Comparison of ENCODE assay signal across 1 fruit fly cellular context in the genomic region with DNA sequence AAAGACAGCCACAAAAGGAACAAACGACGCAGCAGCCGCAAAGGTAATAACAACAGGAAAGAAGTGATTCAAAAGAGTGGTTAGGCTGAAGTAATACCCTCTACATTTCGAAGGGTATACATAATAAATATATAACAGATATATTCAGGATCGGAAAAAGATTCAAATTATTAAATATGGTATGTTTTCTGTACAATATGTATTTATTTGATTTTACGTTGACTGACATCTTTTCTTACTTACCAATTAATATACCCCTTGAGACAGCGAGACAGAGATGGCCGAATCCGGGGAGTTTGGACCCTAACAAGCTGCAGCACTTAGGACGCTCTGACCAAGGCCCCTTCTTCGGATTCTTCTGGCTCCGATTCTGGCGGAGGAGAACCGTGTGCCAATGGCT.
A peak's percentile ranks its signal among the peaks of the same experiment; 100 is the strongest.
TF ChIP-seq lines count a peak whose summit lies in the region.

No protein-coding gene starts in this region.

TF ChIP-seq in whole organism, prepupa, 60 proteins besides CTCF, POLR2A, EP300 and RAD21 (continued from another document):
- peak; percentile 38 for TF ChIP-seq cyc (GFP tag; optimal IDR thresholded peaks at IDR 0.05; lab: Kevin White, UChicago)
- peak; percentile 78 for TF ChIP-seq Eip78C (GFP tag; lab: Kevin White, UChicago)
- TF ChIP-seq CG10631 (GFP tag; optimal IDR thresholded peaks at IDR 0.05; lab: Kevin White, UChicago), result peak; percentile 26
- peak; percentile 16 for TF ChIP-seq achi (GFP tag; optimal IDR thresholded peaks at IDR 0.05; lab: Kevin White, UChicago)
- no peak for TF ChIP-seq CG9139 (GFP tag; optimal IDR thresholded peaks at IDR 0.05; lab: Kevin White, UChicago)
- no peak for TF ChIP-seq fd59A (GFP tag; optimal IDR thresholded peaks at IDR 0.05; lab: Kevin White, UChicago)
- TF ChIP-seq Lpt (GFP tag; optimal IDR thresholded peaks at IDR 0.05; lab: Kevin White, UChicago), result no peak
- TF ChIP-seq esn (GFP tag; optimal IDR thresholded peaks at IDR 0.05; lab: Kevin White, UChicago), result peak; percentile 43
- TF ChIP-seq lz (GFP tag; optimal IDR thresholded peaks at IDR 0.05; lab: Kevin White, UChicago), result peak; percentile 29
- peak; percentile 12 for TF ChIP-seq CG1621 (tag; optimal IDR thresholded peaks at IDR 0.05; lab: Kevin White, UChicago)
- no peak for TF ChIP-seq pdm3 (GFP tag; optimal IDR thresholded peaks at IDR 0.05; lab: Kevin White, UChicago)
- TF ChIP-seq acj6 (GFP tag; optimal IDR thresholded peaks at IDR 0.05; lab: Kevin White, UChicago), result no peak
- TF ChIP-seq CG7368 (GFP tag; optimal IDR thresholded peaks at IDR 0.05; lab: Kevin White, UChicago), result no peak
- TF ChIP-seq CG11902 (GFP tag; optimal IDR thresholded peaks at IDR 0.05; lab: Kevin White, UChicago), result no peak
- TF ChIP-seq CG8319 (GFP tag; optimal IDR thresholded peaks at IDR 0.05; lab: Kevin White, UChicago), result no peak
- no peak for TF ChIP-seq CG6163 (GFP tag; IDR thresholded peaks at IDR 0.05; lab: Robert Waterston, UW)
- peak; percentile 27 for TF ChIP-seq Eip75B (GFP tag; optimal IDR thresholded peaks at IDR 0.05; lab: Kevin White, UChicago)
- TF ChIP-seq CG8119 (GFP tag; IDR thresholded peaks at IDR 0.05; lab: Robert Waterston, UW), result no peak
- peak; percentile 10 for TF ChIP-seq CG6792 (GFP tag; optimal IDR thresholded peaks at IDR 0.05; lab: Kevin White, UChicago)
- TF ChIP-seq CG11762 (GFP tag; optimal IDR thresholded peaks at IDR 0.05; lab: Kevin White, UChicago; ENCODE audit: insufficient read depth), result no peak
- peak; percentile 26 for TF ChIP-seq CG6808 (GFP tag; optimal IDR thresholded peaks at IDR 0.05; lab: Kevin White, UChicago)
- TF ChIP-seq fd85E (GFP tag; optimal IDR thresholded peaks at IDR 0.05; lab: Kevin White, UChicago), result no peak
- no peak for TF ChIP-seq CG4318 (GFP tag; optimal IDR thresholded peaks at IDR 0.05; lab: Kevin White, UChicago)
